Fruit fly (Drosophila melanogaster): ENCODE data around the gene CG11147.

- TF ChIP-seq Dll (optimal IDR thresholded peaks at IDR 0.05): no peak
- no peak for TF ChIP-seq CG8478 (optimal IDR thresholded peaks at IDR 0.05)
- TF ChIP-seq pan (optimal IDR thresholded peaks at IDR 0.05): peak; percentile 75
- TF ChIP-seq psq (optimal IDR thresholded peaks at IDR 0.05): no peak
Observed at dm6 chr2L:5778157-5778556, 37.1 kb upstream of the CG11147 start.
